ENCODE assay signal across 1 fruit fly cellular context in genomic region chrX:3455431-3456001, dm6.
TF ChIP-seq lines count a peak whose summit lies in the region.

No protein-coding gene starts in this region.

TF ChIP-seq in whole organism, embryonic, 481 proteins besides CTCF, POLR2A, EP300 and RAD21 (continued from another document and continues in another):
- TF ChIP-seq CG8944 (GFP tag; optimal IDR thresholded peaks at IDR 0.05; lab: Kevin White, UChicago) = no peak
- TF ChIP-seq CG15479 (GFP tag; optimal IDR thresholded peaks at IDR 0.05; lab: Kevin White, UChicago) = no peak
- TF ChIP-seq mirr (GFP tag; optimal IDR thresholded peaks at IDR 0.05; lab: Kevin White, UChicago) = no peak
- no peak for TF ChIP-seq CG14014 (GFP tag; IDR thresholded peaks at IDR 0.05; lab: Robert Waterston, UW)
- no peak for TF ChIP-seq Dip3 (GFP tag; optimal IDR thresholded peaks at IDR 0.05; lab: Kevin White, UChicago)
- TF ChIP-seq Sox100B (GFP tag; optimal IDR thresholded peaks at IDR 0.05; lab: Kevin White, UChicago) = peak; percentile 58
- TF ChIP-seq da (GFP tag; optimal IDR thresholded peaks at IDR 0.05; lab: Kevin White, UChicago) = no peak
- no peak for TF ChIP-seq CG18011 (GFP tag; optimal IDR thresholded peaks at IDR 0.05; lab: Kevin White, UChicago)
- peak; percentile 69 for TF ChIP-seq grau (tag; optimal IDR thresholded peaks at IDR 0.05; lab: Kevin White, UChicago)
- peak; percentile 27 for TF ChIP-seq CG17385 (GFP tag; optimal IDR thresholded peaks at IDR 0.05; lab: Kevin White, UChicago)
- TF ChIP-seq CG4328 (GFP tag; optimal IDR thresholded peaks at IDR 0.05; lab: Kevin White, UChicago) = no peak
- TF ChIP-seq ham (GFP tag; IDR thresholded peaks at IDR 0.05; lab: Robert Waterston, UW) = no peak
- TF ChIP-seq CG10543 (GFP tag; optimal IDR thresholded peaks at IDR 0.05; lab: Kevin White, UChicago) = peak; percentile 18
- no peak for TF ChIP-seq z (GFP tag; IDR thresholded peaks at IDR 0.05; lab: Robert Waterston, UW)
- TF ChIP-seq Awh (GFP tag; IDR thresholded peaks at IDR 0.05; lab: Robert Waterston, UW) = no peak
- no peak for TF ChIP-seq CG1602 (GFP tag; optimal IDR thresholded peaks at IDR 0.05; lab: Kevin White, UChicago)
- TF ChIP-seq crp (GFP tag; optimal IDR thresholded peaks at IDR 0.05; lab: Kevin White, UChicago) = no peak
- peak; percentile 33 for TF ChIP-seq CG12659 (GFP tag; optimal IDR thresholded peaks at IDR 0.05; lab: Kevin White, UChicago)
- TF ChIP-seq slou (GFP tag; optimal IDR thresholded peaks at IDR 0.05; lab: Kevin White, UChicago) = no peak
- TF ChIP-seq Sry-β (GFP tag; optimal IDR thresholded peaks at IDR 0.05; lab: Kevin White, UChicago) = no peak
- no peak for TF ChIP-seq Dek (tag; optimal IDR thresholded peaks at IDR 0.05; lab: Kevin White, UChicago)
- TF ChIP-seq CG2116 (GFP tag; optimal IDR thresholded peaks at IDR 0.05; lab: Kevin White, UChicago) = no peak
- peak; percentile 47 for TF ChIP-seq CG17829 (tag; optimal IDR thresholded peaks at IDR 0.05; lab: Kevin White, UChicago)
- TF ChIP-seq CG16863 (GFP tag; optimal IDR thresholded peaks at IDR 0.05; lab: Kevin White, UChicago) = no peak
- no peak for TF ChIP-seq CG10321 (GFP tag; IDR thresholded peaks at IDR 0.05; lab: Robert Waterston, UW)
- TF ChIP-seq Fer1 (GFP tag; optimal IDR thresholded peaks at IDR 0.05; lab: Kevin White, UChicago) = peak; percentile 14
- peak; percentile 11 for TF ChIP-seq CG8281 (tag; optimal IDR thresholded peaks at IDR 0.05; lab: Kevin White, UChicago)
- peak; percentile 74 for TF ChIP-seq CG2678 (tag; optimal IDR thresholded peaks at IDR 0.05; lab: Kevin White, UChicago)
- TF ChIP-seq CG17361 (GFP tag; IDR thresholded peaks at IDR 0.05; lab: Robert Waterston, UW) = peak; percentile 53; the same call in 1 of the 3 replicates
- no peak for TF ChIP-seq sim (GFP tag; IDR thresholded peaks at IDR 0.05; lab: Robert Waterston, UW)
- TF ChIP-seq Oli (tag; optimal IDR thresholded peaks at IDR 0.05; lab: Kevin White, UChicago) = peak; percentile 64
- TF ChIP-seq stc (GFP tag; IDR thresholded peaks at IDR 0.05; lab: Robert Waterston, UW) = peak; percentile 41; the same call in 1 of the 2 replicates
- no peak for TF ChIP-seq sna (GFP tag; IDR thresholded peaks at IDR 0.05; lab: Robert Waterston, UW; ENCODE audit: partially characterized antibody)
- no peak for TF ChIP-seq CG3838 (GFP tag; optimal IDR thresholded peaks at IDR 0.05; lab: Kevin White, UChicago)
- no peak for TF ChIP-seq grn (GFP tag; optimal IDR thresholded peaks at IDR 0.05; lab: Kevin White, UChicago)
- no peak for TF ChIP-seq CG12236 (GFP tag; optimal IDR thresholded peaks at IDR 0.05; lab: Kevin White, UChicago)
- TF ChIP-seq Abd-B (GFP tag; optimal IDR thresholded peaks at IDR 0.05; lab: Kevin White, UChicago) = no peak
- no peak for TF ChIP-seq Dll (GFP tag; IDR thresholded peaks at IDR 0.05; lab: Robert Waterston, UW; ENCODE audit: partially characterized antibody)
- peak; percentile 64 for TF ChIP-seq Blimp-1 (GFP tag; optimal IDR thresholded peaks at IDR 0.05; lab: Kevin White, UChicago)
- TF ChIP-seq CG8290 (GFP tag; optimal IDR thresholded peaks at IDR 0.05; lab: Kevin White, UChicago) = no peak
- peak in 1 of 2 experiments; percentile 10 for TF ChIP-seq CG8290 (tag; optimal IDR thresholded peaks at IDR 0.05; lab: Kevin White, UChicago)
- no peak for TF ChIP-seq fd102C (GFP tag; optimal IDR thresholded peaks at IDR 0.05; lab: Kevin White, UChicago)
- no peak for TF ChIP-seq otp (GFP tag; IDR thresholded peaks at IDR 0.05; lab: Robert Waterston, UW)
- TF ChIP-seq CG5180 (GFP tag; optimal IDR thresholded peaks at IDR 0.05; lab: Kevin White, UChicago) = peak; percentile 33
- TF ChIP-seq inv (GFP tag; IDR thresholded peaks at IDR 0.05; lab: Robert Waterston, UW; ENCODE audit: partially characterized antibody) = no peak
- peak; percentile 23 for TF ChIP-seq HHEX (GFP tag; optimal IDR thresholded peaks at IDR 0.05; lab: Kevin White, UChicago)
- TF ChIP-seq CkIIα-i1 (GFP tag; IDR thresholded peaks at IDR 0.05; lab: Robert Waterston, UW) = no peak
- TF ChIP-seq prd (optimal IDR thresholded peaks at IDR 0.05; lab: Kevin White, UChicago) = no peak
- no peak; the same call in 2 of the 3 replicates for TF ChIP-seq prd (GFP tag; IDR thresholded peaks at IDR 0.05; lab: Robert Waterston, UW)
- no peak for TF ChIP-seq psq (GFP tag; optimal IDR thresholded peaks at IDR 0.05; lab: Kevin White, UChicago)
- TF ChIP-seq CG6791 (GFP tag; IDR thresholded peaks at IDR 0.05; lab: Robert Waterston, UW; ENCODE audit: partially characterized antibody) = no peak
- TF ChIP-seq D19A (tag; optimal IDR thresholded peaks at IDR 0.05; lab: Kevin White, UChicago) = peak; percentile 1
- peak; percentile 72 for TF ChIP-seq CG2712 (tag; optimal IDR thresholded peaks at IDR 0.05; lab: Kevin White, UChicago)
- peak; percentile 34 for TF ChIP-seq CG30403 (GFP tag; optimal IDR thresholded peaks at IDR 0.05; lab: Kevin White, UChicago)
- TF ChIP-seq CG11398 (GFP tag; optimal IDR thresholded peaks at IDR 0.05; lab: Kevin White, UChicago) = no peak
- no peak for TF ChIP-seq yki (optimal IDR thresholded peaks at IDR 0.05; lab: Kevin White, UChicago)
- 0 out of 2 replicates have a peak, but pooled peaks have one; percentile 19 for TF ChIP-seq HLH3B (GFP tag; IDR thresholded peaks at IDR 0.05; lab: Robert Waterston, UW)
- peak; percentile 44; the same call in 1 of the 2 replicates for TF ChIP-seq Atf6 (GFP tag; IDR thresholded peaks at IDR 0.05; lab: Robert Waterston, UW)
- no peak for TF ChIP-seq gt (GFP tag; IDR thresholded peaks at IDR 0.05; lab: Robert Waterston, UW)
- TF ChIP-seq Hmx (GFP tag; optimal IDR thresholded peaks at IDR 0.05; lab: Kevin White, UChicago) = no peak
- peak; percentile 36 for TF ChIP-seq CG10267 (tag; optimal IDR thresholded peaks at IDR 0.05; lab: Kevin White, UChicago)
- no peak for TF ChIP-seq exex (tag; optimal IDR thresholded peaks at IDR 0.05; lab: Kevin White, UChicago)
- TF ChIP-seq Hmr (GFP tag; optimal IDR thresholded peaks at IDR 0.05; lab: Kevin White, UChicago) = peak; percentile 10
- peak; percentile 53 for TF ChIP-seq CG8388 (GFP tag; optimal IDR thresholded peaks at IDR 0.05; lab: Kevin White, UChicago)
- no peak for TF ChIP-seq chn (GFP tag; optimal IDR thresholded peaks at IDR 0.05; lab: Kevin White, UChicago)
- TF ChIP-seq ato (GFP tag; IDR thresholded peaks at IDR 0.05; lab: Robert Waterston, UW; ENCODE audit: partially characterized antibody) = no peak
- TF ChIP-seq CG13123 (GFP tag; optimal IDR thresholded peaks at IDR 0.05; lab: Kevin White, UChicago) = no peak
- no peak for TF ChIP-seq en (GFP tag; optimal IDR thresholded peaks at IDR 0.05; lab: Kevin White, UChicago)
- peak; percentile 47; the same call in 1 of the 2 replicates for TF ChIP-seq E2f1 (GFP tag; IDR thresholded peaks at IDR 0.05; lab: Robert Waterston, UW)
- TF ChIP-seq CHES-1-like (GFP tag; optimal IDR thresholded peaks at IDR 0.05; lab: Kevin White, UChicago) = no peak
- TF ChIP-seq CG6683 (GFP tag; optimal IDR thresholded peaks at IDR 0.05; lab: Kevin White, UChicago) = no peak
- TF ChIP-seq hkb (optimal IDR thresholded peaks at IDR 0.05; lab: Kevin White, UChicago) = no peak
- 0 out of 2 replicates have a peak, but pooled peaks have one; percentile 25 for TF ChIP-seq hkb (GFP tag; IDR thresholded peaks at IDR 0.05; lab: Robert Waterston, UW)
- peak in 1 of 2 experiments; percentile 72 for TF ChIP-seq bsh (GFP tag; optimal IDR thresholded peaks at IDR 0.05; lab: Kevin White, UChicago)
- no peak for TF ChIP-seq stwl (tag; optimal IDR thresholded peaks at IDR 0.05; lab: Kevin White, UChicago)
- TF ChIP-seq eyg (GFP tag; optimal IDR thresholded peaks at IDR 0.05; lab: Kevin White, UChicago) = no peak
- no peak for TF ChIP-seq ssp (GFP tag; IDR thresholded peaks at IDR 0.05; lab: Robert Waterston, UW)
- TF ChIP-seq CG4282 (GFP tag; optimal IDR thresholded peaks at IDR 0.05; lab: Kevin White, UChicago) = no peak
- no peak for TF ChIP-seq ara (GFP tag; IDR thresholded peaks at IDR 0.05; lab: Robert Waterston, UW)
- TF ChIP-seq hb (GFP tag; IDR thresholded peaks at IDR 0.05; lab: Robert Waterston, UW; ENCODE audit: partially characterized antibody) = no peak
- no peak for TF ChIP-seq disco-r (GFP tag; optimal IDR thresholded peaks at IDR 0.05; lab: Kevin White, UChicago)
- TF ChIP-seq dmrt99B (tag; optimal IDR thresholded peaks at IDR 0.05; lab: Kevin White, UChicago) = peak; percentile 74
- TF ChIP-seq CG3995 (GFP tag; optimal IDR thresholded peaks at IDR 0.05; lab: Kevin White, UChicago) = no peak
- TF ChIP-seq CG32767 (GFP tag; IDR thresholded peaks at IDR 0.05; lab: Robert Waterston, UW) = 0 out of 2 replicates have a peak, but pooled peaks have one; percentile 12
- no peak for TF ChIP-seq Hey (tag; optimal IDR thresholded peaks at IDR 0.05; lab: Kevin White, UChicago)
- no peak for TF ChIP-seq Atf3 (GFP tag; optimal IDR thresholded peaks at IDR 0.05; lab: Kevin White, UChicago)
- no peak for TF ChIP-seq repo (GFP tag; optimal IDR thresholded peaks at IDR 0.05; lab: Kevin White, UChicago)
- peak; percentile 29 for TF ChIP-seq gcm (GFP tag; optimal IDR thresholded peaks at IDR 0.05; lab: Kevin White, UChicago)
- TF ChIP-seq zen2 (GFP tag; IDR thresholded peaks at IDR 0.05; lab: Robert Waterston, UW; ENCODE audit: partially characterized antibody) = no peak
- peak; percentile 0 for TF ChIP-seq kah (GFP tag; optimal IDR thresholded peaks at IDR 0.05; lab: Kevin White, UChicago)
- peak; percentile 55 for TF ChIP-seq PHDP (tag; optimal IDR thresholded peaks at IDR 0.05; lab: Kevin White, UChicago)
- no peak for TF ChIP-seq CG34422 (GFP tag; IDR thresholded peaks at IDR 0.05; lab: Robert Waterston, UW)
- no peak for TF ChIP-seq CG16779 (GFP tag; IDR thresholded peaks at IDR 0.05; lab: Robert Waterston, UW)
- TF ChIP-seq HLHmδ (GFP tag; optimal IDR thresholded peaks at IDR 0.05; lab: Kevin White, UChicago) = no peak
- no peak for TF ChIP-seq bab2 (GFP tag; optimal IDR thresholded peaks at IDR 0.05; lab: Kevin White, UChicago)
- no peak for TF ChIP-seq lov (optimal IDR thresholded peaks at IDR 0.05; lab: Kevin White, UChicago)
- TF ChIP-seq lov (GFP tag; IDR thresholded peaks at IDR 0.05; lab: Robert Waterston, UW) = no peak
- TF ChIP-seq bigmax (GFP tag; optimal IDR thresholded peaks at IDR 0.05; lab: Kevin White, UChicago) = no peak
- no peak for TF ChIP-seq btn (GFP tag; optimal IDR thresholded peaks at IDR 0.05; lab: Kevin White, UChicago)
- no peak for TF ChIP-seq cg (GFP tag; optimal IDR thresholded peaks at IDR 0.05; lab: Kevin White, UChicago)
- TF ChIP-seq CG15601 (tag; optimal IDR thresholded peaks at IDR 0.05; lab: Kevin White, UChicago) = peak; percentile 57
- TF ChIP-seq CG10565 (GFP tag; optimal IDR thresholded peaks at IDR 0.05; lab: Kevin White, UChicago) = no peak
- 0 out of 3 replicates have a peak, but pooled peaks have one; percentile 25 for TF ChIP-seq Mrtf (GFP tag; IDR thresholded peaks at IDR 0.05; lab: Robert Waterston, UW)
- TF ChIP-seq CG5953 (GFP tag; IDR thresholded peaks at IDR 0.05; lab: Robert Waterston, UW) = 0 out of 2 replicates have a peak, but pooled peaks have one; percentile 13
- TF ChIP-seq Doc3 (GFP tag; IDR thresholded peaks at IDR 0.05; lab: Robert Waterston, UW; ENCODE audit: partially characterized antibody) = no peak
- TF ChIP-seq CG13296 (GFP tag; optimal IDR thresholded peaks at IDR 0.05; lab: Kevin White, UChicago) = no peak
- TF ChIP-seq hth (optimal IDR thresholded peaks at IDR 0.05; lab: Kevin White, UChicago) = no peak
- no peak for TF ChIP-seq Fer2 (tag; optimal IDR thresholded peaks at IDR 0.05; lab: Kevin White, UChicago)
- peak; percentile 54 for TF ChIP-seq esg (GFP tag; conservative IDR thresholded peaks at IDR 0.05; lab: Robert Waterston, UW)
- TF ChIP-seq CG2120 (GFP tag; optimal IDR thresholded peaks at IDR 0.05; lab: Kevin White, UChicago) = no peak
- TF ChIP-seq ewg (GFP tag; optimal IDR thresholded peaks at IDR 0.05; lab: Kevin White, UChicago) = peak; percentile 41
- TF ChIP-seq CG6654 (GFP tag; optimal IDR thresholded peaks at IDR 0.05; lab: Kevin White, UChicago) = peak; percentile 37
- TF ChIP-seq salm (tag; optimal IDR thresholded peaks at IDR 0.05; lab: Kevin White, UChicago) = peak; percentile 0
- no peak for TF ChIP-seq kni (GFP tag; optimal IDR thresholded peaks at IDR 0.05; lab: Kevin White, UChicago)
- TF ChIP-seq insv (GFP tag; optimal IDR thresholded peaks at IDR 0.05; lab: Kevin White, UChicago) = no peak
- TF ChIP-seq CG2199 (GFP tag; IDR thresholded peaks at IDR 0.05; lab: Robert Waterston, UW) = no peak
- TF ChIP-seq CG10979 (tag; optimal IDR thresholded peaks at IDR 0.05; lab: Kevin White, UChicago) = peak; percentile 65
- peak; percentile 28 for TF ChIP-seq Xbp1 (GFP tag; optimal IDR thresholded peaks at IDR 0.05; lab: Kevin White, UChicago)
- 0 out of 3 replicates have a peak, but pooled peaks have one; percentile 15 for TF ChIP-seq zfh1 (GFP tag; IDR thresholded peaks at IDR 0.05; lab: Robert Waterston, UW)
- no peak for TF ChIP-seq CG43689 (GFP tag; IDR thresholded peaks at IDR 0.05; lab: Robert Waterston, UW)
- TF ChIP-seq dmrt11E (tag; optimal IDR thresholded peaks at IDR 0.05; lab: Kevin White, UChicago) = peak; percentile 12
- peak; percentile 70 for TF ChIP-seq CG7839 (tag; optimal IDR thresholded peaks at IDR 0.05; lab: Kevin White, UChicago)
- peak; percentile 64 for TF ChIP-seq CG11504 (tag; optimal IDR thresholded peaks at IDR 0.05; lab: Kevin White, UChicago)
- TF ChIP-seq CG14667 (GFP tag; IDR thresholded peaks at IDR 0.05; lab: Robert Waterston, UW) = 0 out of 2 replicates have a peak, but pooled peaks have one; percentile 11
- TF ChIP-seq NfI (GFP tag; optimal IDR thresholded peaks at IDR 0.05; lab: Kevin White, UChicago) = peak; percentile 7
- TF ChIP-seq Jarid2 (GFP tag; optimal IDR thresholded peaks at IDR 0.05; lab: Kevin White, UChicago) = no peak
- no peak for TF ChIP-seq ash1 (GFP tag; optimal IDR thresholded peaks at IDR 0.05; lab: Kevin White, UChicago)
- TF ChIP-seq CG3281 (GFP tag; optimal IDR thresholded peaks at IDR 0.05; lab: Kevin White, UChicago) = peak; percentile 20
- TF ChIP-seq croc (GFP tag; conservative IDR thresholded peaks at IDR 0.05; lab: Robert Waterston, UW) = peak; percentile 55; the same call in 2 of the 3 replicates
- peak; percentile 9 for TF ChIP-seq CG9817 (tag; optimal IDR thresholded peaks at IDR 0.05; lab: Kevin White, UChicago)
- no peak for TF ChIP-seq CG8478 (optimal IDR thresholded peaks at IDR 0.05; lab: Kevin White, UChicago)
- no peak for TF ChIP-seq Hr78 (GFP tag; optimal IDR thresholded peaks at IDR 0.05; lab: Kevin White, UChicago)
- TF ChIP-seq CG12299 (tag; optimal IDR thresholded peaks at IDR 0.05; lab: Kevin White, UChicago) = no peak
- no peak for TF ChIP-seq oc (tag; optimal IDR thresholded peaks at IDR 0.05; lab: Kevin White, UChicago)
